Worm (Caenorhabditis elegans) whole organism, young adult: ENCODE data around the gene F48B9.8.

Experiments
- B0035.1 ChIP-seq: sonication (generic microtip); optimal IDR thresholded peaks from 2 replicates; lab custom pipeline; 2016; ENCODE audit warnings: missing genetic modification characterization, mild to moderate bottlenecking, missing compliant biosample characterization, missing genotype, missing genetic modification reagents
- F55B11.4 ChIP-seq: sonication (generic microtip); optimal IDR thresholded peaks from 2 replicates; lab custom pipeline; 2016; ENCODE audit warnings: missing compliant biosample characterization, missing genetic modification characterization, borderline replicate concordance; ENCODE audit not compliant: insufficient read depth
- ama-1 ChIP-seq, 3 experiments: fragments of 150-350 bp in 1 of 3; sonication (generic microtip) in 2 of 3; optimal IDR thresholded peaks; 2 replicates each; lab custom pipeline; 2014 to 2018; ENCODE audit warnings: missing biosample characterization in 2 of 3, missing genetic modification characterization in 2 of 3, missing genetic modification reagents in 2 of 3
- ceh-79 ChIP-seq: sonication (generic microtip); optimal IDR thresholded peaks from 2 replicates; lab custom pipeline; 2017; ENCODE audit warnings: mild to moderate bottlenecking, missing genetic modification characterization, missing compliant biosample characterization
- lir-1 ChIP-seq: fragments of 200-800 bp; sonication (Bioruptor generic); conservative IDR thresholded peaks from 2 replicates; pipeline ENCODE4 v1.3.6; 2022; ENCODE audit warnings: missing genetic modification reagents, missing genetic modification characterization, missing compliant biosample characterization

DNA sequence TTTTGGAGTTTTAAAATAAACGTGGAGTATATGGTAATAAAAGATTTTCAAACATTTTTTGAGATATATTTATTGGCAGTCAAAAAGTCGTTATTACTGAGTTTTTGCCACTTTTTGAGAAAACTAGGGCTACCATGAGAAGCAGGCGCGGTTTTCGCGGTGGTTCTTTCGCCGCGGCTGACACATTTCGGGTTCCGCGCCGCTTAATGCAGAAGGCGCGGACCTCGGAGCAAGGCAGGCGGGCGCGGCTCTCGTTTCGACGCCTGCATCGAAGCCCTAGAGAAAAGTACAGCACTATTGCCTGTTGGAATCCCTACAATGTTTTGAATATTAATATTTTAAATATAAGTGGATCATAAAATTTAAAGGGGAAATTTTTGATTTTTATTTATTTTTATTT, 43.2 kb upstream of the F48B9.8 start:
- TF ChIP-seq ceh-79 (tag; lab: Kevin White, UChicago): no peak
- no peak for TF ChIP-seq B0035.1 (tag; lab: Kevin White, UChicago)
- no peak for TF ChIP-seq lir-1 (GFP tag; lab: Robert Waterston, UW)
- TF ChIP-seq F55B11.4 (tag; lab: Kevin White, UChicago): no peak
- no peak for TF ChIP-seq ama-1 (optimal IDR thresholded peaks at IDR 0.05; lab: Kevin White, UChicago)
- TF ChIP-seq ama-1 (GFP tag; optimal IDR thresholded peaks at IDR 0.05; lab: Kevin White, UChicago): no peak
